Worm (Caenorhabditis elegans) whole organism, midembryonic: ENCODE results near the gene C46F9.6.

Experiments used
- med-1 ChIP-seq: sonication (generic microtip); optimal IDR thresholded peaks from 2 replicates; lab custom pipeline; 2017; ENCODE audit warnings: missing genetic modification characterization, mild to moderate bottlenecking, missing compliant biosample characterization, antibody characterized with exemption, missing genetic modification reagents; ENCODE audit not compliant: insufficient read depth
- tab-1 ChIP-seq: fragments of 200-800 bp; sonication (Bioruptor generic); IDR thresholded peaks from 2 replicates; pipeline ENCODE4 v1.3.6; 2022; ENCODE audit warnings: missing genetic modification characterization, missing compliant biosample characterization

- TF ChIP-seq med-1 (no peak), tab-1 (GFP tag; lab: Robert Waterston, UW) (no peak)
Observed at ce11 chrII:1895278-1895677, 2.8 kb upstream of the C46F9.6 start, which contains the start of gene C46F9.5.
